Worm (Caenorhabditis elegans) whole organism, young adult: ENCODE results near the gene T13F2.2.

Source experiments
- B0261.1 ChIP-seq: sonication (generic microtip); optimal IDR thresholded peaks from 2 replicates; lab custom pipeline; 2016; ENCODE audit warnings: mild to moderate bottlenecking, missing genetic modification characterization, moderate library complexity, missing compliant biosample characterization
- B0336.3 ChIP-seq: fragments of 200-800 bp; sonication (Bioruptor generic); IDR thresholded peaks from 2 replicates; pipeline ENCODE4 v1.3.6; 2022; ENCODE audit warnings: missing genetic modification characterization, missing compliant biosample characterization
- D2030.7 ChIP-seq: fragments of 200-800 bp; sonication (Bioruptor generic); IDR thresholded peaks from 2 replicates; pipeline ENCODE4 v1.3.6; 2022; ENCODE audit warnings: missing genetic modification reagents, missing genetic modification characterization, missing compliant biosample characterization
- F22D6.2 ChIP-seq: sonication (generic microtip); optimal IDR thresholded peaks from 2 replicates; lab custom pipeline; 2016; ENCODE audit warnings: mild to moderate bottlenecking, missing genetic modification characterization, missing compliant biosample characterization
- F33H1.4 ChIP-seq: fragments of 200-800 bp; sonication (Bioruptor generic); IDR thresholded peaks from 2 replicates; pipeline ENCODE4 v1.3.6; 2022; ENCODE audit warnings: missing genetic modification reagents, missing genetic modification characterization, missing compliant biosample characterization
- F37B4.10 ChIP-seq: fragments of 200-800 bp; sonication (Bioruptor generic); IDR thresholded peaks from 2 replicates; pipeline ENCODE4 v1.3.6; 2022; ENCODE audit warnings: missing genetic modification characterization, missing compliant biosample characterization
- F49E8.2 ChIP-seq: sonication (generic microtip); optimal IDR thresholded peaks from 3 replicates; lab custom pipeline; 2017; ENCODE audit warnings: missing genetic modification characterization, mild to moderate bottlenecking, missing compliant biosample characterization, antibody characterized with exemption, moderate library complexity; ENCODE audit not compliant: insufficient read depth
- T26A5.8 ChIP-seq: sonication (generic microtip); optimal IDR thresholded peaks from 2 replicates; lab custom pipeline; 2016; ENCODE audit warnings: missing genetic modification characterization, missing compliant biosample characterization
- Y53F4B.3 ChIP-seq: fragments of 200-800 bp; sonication (Bioruptor generic); IDR thresholded peaks from 2 replicates; pipeline ENCODE4 v1.3.6; 2022; ENCODE audit warnings: missing genetic modification reagents, missing genetic modification characterization, missing compliant biosample characterization
- ama-1 ChIP-seq, 3 experiments: fragments of 150-350 bp in 1 of 3; sonication (generic microtip) in 2 of 3; optimal IDR thresholded peaks; 2 replicates each; lab custom pipeline; 2014 to 2018; ENCODE audit warnings: missing biosample characterization in 2 of 3, missing genetic modification characterization in 2 of 3, missing genetic modification reagents in 2 of 3
- bed-1 ChIP-seq: fragments of 200-800 bp; sonication (Bioruptor generic); IDR thresholded peaks from 2 replicates; pipeline ENCODE4 v1.3.6; 2022; ENCODE audit warnings: missing genetic modification reagents, missing genetic modification characterization, missing compliant biosample characterization
- bed-2 ChIP-seq: fragments of 200-800 bp; sonication (Bioruptor generic); IDR thresholded peaks from 2 replicates; pipeline ENCODE4 v1.3.6; 2022; ENCODE audit warnings: missing genetic modification reagents, missing genetic modification characterization, missing compliant biosample characterization
- cebp-2 ChIP-seq: fragments of 200-800 bp; sonication (Bioruptor generic); IDR thresholded peaks from 2 replicates; pipeline ENCODE4 v1.3.6; 2022; ENCODE audit warnings: missing genetic modification characterization, missing compliant biosample characterization
- ceh-100 ChIP-seq: fragments of 200-800 bp; sonication (Bioruptor generic); IDR thresholded peaks from 2 replicates; pipeline ENCODE4 v1.3.6; 2022; ENCODE audit warnings: missing genetic modification reagents, missing genetic modification characterization, missing compliant biosample characterization
- ceh-40 ChIP-seq: fragments of 200-800 bp; sonication (Bioruptor generic); IDR thresholded peaks from 2 replicates; pipeline ENCODE4 v1.3.6; 2022; ENCODE audit warnings: missing genetic modification characterization, missing compliant biosample characterization
- chd-7 ChIP-seq: sonication (generic microtip); optimal IDR thresholded peaks from 2 replicates; lab custom pipeline; 2016; ENCODE audit warnings: mild to moderate bottlenecking, missing genetic modification characterization, moderate library complexity, missing compliant biosample characterization
- dox-1 ChIP-seq: fragments of 200-800 bp; sonication (Bioruptor generic); IDR thresholded peaks from 2 replicates; pipeline ENCODE4 v1.3.6; 2022; ENCODE audit warnings: missing genetic modification reagents, missing genetic modification characterization, missing compliant biosample characterization
- dpl-1 ChIP-seq: fragments of 150-350 bp; optimal IDR thresholded peaks from 2 replicates; lab custom pipeline; 2014; ENCODE audit warnings: missing biosample characterization, missing genetic modification reagents, missing genetic modification characterization
- egl-18 ChIP-seq: fragments of 200-800 bp; sonication (Bioruptor generic); IDR thresholded peaks from 2 replicates; pipeline ENCODE4 v1.3.6; 2022; ENCODE audit warnings: missing genetic modification reagents, missing genetic modification characterization, missing compliant biosample characterization
- egl-44 ChIP-seq: fragments of 200-800 bp; sonication (Bioruptor generic); IDR thresholded peaks from 2 replicates; pipeline ENCODE4 v1.3.6; 2022; ENCODE audit warnings: missing genetic modification reagents, missing genetic modification characterization, missing compliant biosample characterization
- hmg-1.2 ChIP-seq: fragments of 200-800 bp; sonication (Bioruptor generic); IDR thresholded peaks from 2 replicates; pipeline ENCODE4 v1.3.6; 2022; ENCODE audit warnings: missing genetic modification reagents, missing genetic modification characterization, missing compliant biosample characterization
- hmg-20 ChIP-seq: fragments of 200-800 bp; sonication (Bioruptor generic); IDR thresholded peaks from 2 replicates; pipeline ENCODE4 v1.3.6; 2022; ENCODE audit warnings: missing genetic modification reagents, missing genetic modification characterization, missing compliant biosample characterization
- hrde-1 ChIP-seq: sonication (generic microtip); optimal IDR thresholded peaks from 2 replicates; lab custom pipeline; 2016; ENCODE audit warnings: missing genetic modification characterization, mild to moderate bottlenecking, missing compliant biosample characterization, moderate library complexity, missing genotype, missing genetic modification reagents, borderline replicate concordance
- hsf-1 ChIP-seq: fragments of 200-800 bp; sonication (Bioruptor generic); IDR thresholded peaks from 2 replicates; pipeline ENCODE4 v1.3.6; 2022; ENCODE audit warnings: missing genetic modification reagents, missing genetic modification characterization, missing compliant biosample characterization
- lin-40 ChIP-seq: sonication (generic microtip); optimal IDR thresholded peaks from 2 replicates; lab custom pipeline; 2016; ENCODE audit warnings: missing genetic modification characterization, mild to moderate bottlenecking, missing compliant biosample characterization, missing genotype, missing genetic modification reagents
- lsy-27 ChIP-seq: sonication (generic microtip); optimal IDR thresholded peaks from 2 replicates; lab custom pipeline; 2017; ENCODE audit warnings: missing genetic modification characterization, mild to moderate bottlenecking, missing compliant biosample characterization, antibody characterized with exemption, missing genotype, borderline replicate concordance; ENCODE audit not compliant: insufficient read depth
- madf-3 ChIP-seq: fragments of 200-800 bp; sonication (Bioruptor generic); IDR thresholded peaks from 2 replicates; pipeline ENCODE4 v1.3.6; 2022; ENCODE audit warnings: missing genetic modification reagents, missing genetic modification characterization, missing compliant biosample characterization
- nhr-90 ChIP-seq: sonication (generic microtip); optimal IDR thresholded peaks from 2 replicates; lab custom pipeline; 2016; ENCODE audit warnings: missing genotype, mild to moderate bottlenecking, missing genetic modification characterization, missing compliant biosample characterization
- rcor-1 ChIP-seq: fragments of 200-800 bp; sonication (Bioruptor generic); IDR thresholded peaks from 2 replicates; pipeline ENCODE4 v1.3.6; 2022; ENCODE audit warnings: missing genetic modification reagents, missing genetic modification characterization, missing compliant biosample characterization
- rec-8 ChIP-seq, 2 experiments: sonication (generic microtip); optimal IDR thresholded peaks; 2 replicates each; lab custom pipeline; 2016; ENCODE audit warnings: mild to moderate bottlenecking in 2 of 2, missing genetic modification characterization in 2 of 2, missing genetic modification reagents in 2 of 2, missing genotype in 2 of 2, missing biosample characterization in 1 of 2, missing compliant biosample characterization in 1 of 2, moderate library complexity in 1 of 2
- rpc-1 ChIP-seq, 2 experiments: fragments of 150-350 bp in 1 of 2; sonication (generic microtip) in 1 of 2; optimal IDR thresholded peaks; 2 replicates each; lab custom pipeline; 2014 to 2018; ENCODE audit warnings: missing biosample characterization in 1 of 2, missing genetic modification characterization in 1 of 2, missing genetic modification reagents in 1 of 2, missing genotype in 1 of 2
- snpc-1.1 ChIP-seq: sonication (generic microtip); optimal IDR thresholded peaks from 2 replicates; lab custom pipeline; 2017; ENCODE audit warnings: missing genetic modification characterization, mild to moderate bottlenecking, missing compliant biosample characterization, antibody characterized with exemption, moderate library complexity, missing genotype, missing genetic modification reagents; ENCODE audit not compliant: insufficient read depth
- snpc-3.4 ChIP-seq: sonication (generic microtip); optimal IDR thresholded peaks from 2 replicates; lab custom pipeline; 2017; ENCODE audit warnings: missing genetic modification characterization, mild to moderate bottlenecking, missing compliant biosample characterization, antibody characterized with exemption, moderate library complexity, missing genotype, missing genetic modification reagents
- snpc-4 ChIP-seq, 5 experiments: fragments of 150-350 bp in 1 of 5; sonication (generic microtip) in 4 of 5; optimal IDR thresholded peaks; 2 replicates each; lab custom pipeline; 2014 to 2018; ENCODE audit warnings: missing genetic modification characterization in 5 of 5, missing biosample characterization in 3 of 5, antibody characterized with exemption in 2 of 5, mild to moderate bottlenecking in 2 of 5, missing compliant biosample characterization in 2 of 5, missing genotype in 2 of 5, moderate library complexity in 2 of 5, missing genetic modification reagents in 1 of 5
- somi-1 ChIP-seq: fragments of 200-800 bp; sonication (Bioruptor generic); optimal IDR thresholded peaks from 2 replicates; lab custom pipeline; 2018; ENCODE audit warnings: mild to moderate bottlenecking, missing genetic modification characterization, missing compliant biosample characterization
- tbx-9 ChIP-seq: sonication (generic microtip); optimal IDR thresholded peaks from 2 replicates; lab custom pipeline; 2016; ENCODE audit warnings: borderline replicate concordance, missing genetic modification characterization, inconsistent platforms, missing compliant biosample characterization
- tlf-1 ChIP-seq: fragments of 200-800 bp; sonication (Bioruptor generic); optimal IDR thresholded peaks from 2 replicates; lab custom pipeline; 2018; ENCODE audit warnings: mild to moderate bottlenecking, missing genetic modification characterization, missing compliant biosample characterization
- unc-62 ChIP-seq: fragments of 150-350 bp; optimal IDR thresholded peaks from 2 replicates; lab custom pipeline; 2014; ENCODE audit warnings: missing biosample characterization, missing genetic modification reagents, missing genetic modification characterization
- xnd-1 ChIP-seq: sonication (generic microtip); optimal IDR thresholded peaks from 2 replicates; lab custom pipeline; 2016; ENCODE audit warnings: missing genotype, missing genetic modification reagents, missing genetic modification characterization, missing compliant biosample characterization
- zim-3 ChIP-seq: sonication (generic microtip); optimal IDR thresholded peaks from 2 replicates; lab custom pipeline; 2017; ENCODE audit warnings: mild to moderate bottlenecking, missing genetic modification characterization, moderate library complexity, missing compliant biosample characterization
- ztf-22 ChIP-seq: fragments of 200-800 bp; sonication (Bioruptor generic); optimal IDR thresholded peaks from 2 replicates; lab custom pipeline; 2018; ENCODE audit warnings: mild to moderate bottlenecking, missing genetic modification characterization, moderate library complexity, missing compliant biosample characterization
- ztf-25 ChIP-seq: fragments of 200-800 bp; sonication (Bioruptor generic); IDR thresholded peaks from 2 replicates; pipeline ENCODE4 v1.3.6; 2022; ENCODE audit warnings: missing genetic modification reagents, missing genetic modification characterization, missing compliant biosample characterization

T13F2.2 gene

ce11 chrIV:9833337-9833736 is 36.2 kb upstream of the T13F2.2 start (continued):
- TF ChIP-seq hsf-1 (GFP tag; lab: Robert Waterston, UW) = no peak
- no peak for TF ChIP-seq F22D6.2 (tag; lab: Kevin White, UChicago)

- TF ChIP-seq dpl-1 (GFP tag; lab: Kevin White, UChicago) (no peak), hmg-1.2 (GFP tag; lab: Robert Waterston, UW) (no peak), tlf-1 (GFP tag; lab: Kevin White, UChicago) (no peak), tbx-9 (tag; lab: Kevin White, UChicago) (no peak), snpc-3.4 (tag; lab: Kevin White, UChicago) (no peak), unc-62 (GFP tag; lab: Kevin White, UChicago) (no peak), somi-1 (GFP tag; lab: Kevin White, UChicago) (no peak), xnd-1 (tag; lab: Kevin White, UChicago) (no peak), egl-18 (no peak), ztf-25 (GFP tag; lab: Robert Waterston, UW) (no peak), hmg-20 (GFP tag; lab: Robert Waterston, UW) (no peak), D2030.7 (GFP tag; lab: Robert Waterston, UW) (no peak), snpc-1.1 (no peak), zim-3 (tag; lab: Kevin White, UChicago) (no peak), rpc-1 (optimal IDR thresholded peaks at IDR 0.05; lab: Kevin White, UChicago) (no peak), rpc-1 (tag; optimal IDR thresholded peaks at IDR 0.05; lab: Kevin White, UChicago) (no peak)
Observed at ce11 chrIV:9832586-9832985, 35.4 kb upstream of the T13F2.2 start, which contains the start of gene kin-21. kin-21 (plus strand) TSS chrIV:9832886.

ce11 chrIV:9825196-9825744 is 28.1 kb upstream of the T13F2.2 start, which contains the start of gene mtr-4:
mtr-4 (plus strand) TSS chrIV:9825694.
- TF ChIP-seq hrde-1 (tag; lab: Kevin White, UChicago) (no peak), zim-3 (tag; lab: Kevin White, UChicago) (no peak), B0261.1 (tag; lab: Kevin White, UChicago) (no peak), madf-3 (GFP tag; lab: Robert Waterston, UW) (peak; percentile 64; the same call in 1 of the 2 replicates), lin-40 (tag; lab: Kevin White, UChicago) (no peak), D2030.7 (GFP tag; lab: Robert Waterston, UW) (peak; percentile 85), F49E8.2 (tag; lab: Kevin White, UChicago) (peak; percentile 47), nhr-90 (no peak), F33H1.4 (peak; percentile 96), bed-1 (no peak), cebp-2 (GFP tag; lab: Robert Waterston, UW) (no peak), ztf-22 (no peak), chd-7 (no peak), B0336.3 (0 out of 2 replicates have a peak, but pooled peaks have one; percentile 34), bed-2 (GFP tag; lab: Robert Waterston, UW) (no peak), hmg-1.2 (GFP tag; lab: Robert Waterston, UW) (peak; percentile 51), T26A5.8 (no peak), F37B4.10 (GFP tag; lab: Robert Waterston, UW) (no peak), dpl-1 (GFP tag; lab: Kevin White, UChicago) (peak; percentile 45), rec-8 (tag; optimal IDR thresholded peaks at IDR 0.05; lab: Kevin White, UChicago) (no peak), snpc-4 (GFP tag; optimal IDR thresholded peaks at IDR 0.05; lab: Kevin White, UChicago) (peak; percentile 64), snpc-4 (tag; optimal IDR thresholded peaks at IDR 0.05; lab: Kevin White, UChicago) (peak in 3 of 4 experiments; percentile 9 to 71 (median 69)), ceh-40 (GFP tag; lab: Robert Waterston, UW) (no peak), rcor-1 (GFP tag; lab: Robert Waterston, UW) (peak; percentile 69), dox-1 (GFP tag; lab: Robert Waterston, UW) (peak; percentile 77; the same call in 1 of the 2 replicates), egl-44 (GFP tag; lab: Robert Waterston, UW) (no peak), unc-62 (GFP tag; lab: Kevin White, UChicago) (no peak), lsy-27 (tag; lab: Kevin White, UChicago) (no peak), ceh-100 (GFP tag; lab: Robert Waterston, UW) (peak; percentile 43), ama-1 (optimal IDR thresholded peaks at IDR 0.05; lab: Kevin White, UChicago) (no peak), ama-1 (GFP tag; optimal IDR thresholded peaks at IDR 0.05; lab: Kevin White, UChicago) (no peak), Y53F4B.3 (GFP tag; lab: Robert Waterston, UW) (no peak)
